Worm (Caenorhabditis elegans): ENCODE measurements around the gene arrd-5.

The arrd-5 gene

ce11 chrII:9835958-9836357, 937 bp downstream of the arrd-5 start:
- TF ChIP-seq aptf-2 (GFP tag; conservative IDR thresholded peaks at IDR 0.05) = no peak
- no peak for TF ChIP-seq let-607 (tag; optimal IDR thresholded peaks at IDR 0.05)
- TF ChIP-seq lir-1 (GFP tag; conservative IDR thresholded peaks at IDR 0.05) = no peak
- no peak for TF ChIP-seq ets-4 (GFP tag; optimal IDR thresholded peaks at IDR 0.05)
- TF ChIP-seq B0019.2 (GFP tag; conservative IDR thresholded peaks at IDR 0.05) = no peak
- TF ChIP-seq B0035.1 (tag; optimal IDR thresholded peaks at IDR 0.05) = no peak
- TF ChIP-seq ztf-18 (tag; optimal IDR thresholded peaks at IDR 0.05) = no peak
- no peak for TF ChIP-seq sdz-38 (tag; optimal IDR thresholded peaks at IDR 0.05)
- no peak for TF ChIP-seq lin-35 (GFP tag; optimal IDR thresholded peaks at IDR 0.05)
- TF ChIP-seq F23B12.7 (tag; optimal IDR thresholded peaks at IDR 0.05; ENCODE audit: insufficient read depth) = no peak
- TF ChIP-seq mcd-1 (GFP tag; IDR thresholded peaks at IDR 0.05) = no peak
- no peak for TF ChIP-seq Y67H2A.10 (GFP tag; conservative IDR thresholded peaks at IDR 0.05)
- no peak for TF ChIP-seq F39B2.1 (GFP tag; IDR thresholded peaks at IDR 0.05)
- TF ChIP-seq ceh-100 (GFP tag; IDR thresholded peaks at IDR 0.05) = no peak
- TF ChIP-seq tlf-1 (GFP tag; optimal IDR thresholded peaks at IDR 0.05) = no peak
- TF ChIP-seq hmg-20 (GFP tag; IDR thresholded peaks at IDR 0.05) = no peak

ce11 chrII:9838260-9838935, 3.4 kb downstream of the arrd-5 start, which contains the start of gene arrd-4:
Gene arrd-4 (minus strand): TSS chrII:9838310.
- TF ChIP-seq Y67H2A.10 (GFP tag; conservative IDR thresholded peaks at IDR 0.05) = no peak
- no peak for TF ChIP-seq cebp-2 (GFP tag; IDR thresholded peaks at IDR 0.05)
- no peak for TF ChIP-seq F55B11.4 (tag; optimal IDR thresholded peaks at IDR 0.05; ENCODE audit: borderline replicate concordance, insufficient read depth)
- TF ChIP-seq lsy-27 (tag; optimal IDR thresholded peaks at IDR 0.05; ENCODE audit: borderline replicate concordance, insufficient read depth) = no peak
- no peak for TF ChIP-seq snpc-1.1 (tag; optimal IDR thresholded peaks at IDR 0.05; ENCODE audit: insufficient read depth)
- TF ChIP-seq ztf-22 (GFP tag; optimal IDR thresholded peaks at IDR 0.05) = no peak
- no peak for TF ChIP-seq nfya-2 (GFP tag; IDR thresholded peaks at IDR 0.05)
- no peak for TF ChIP-seq ceh-40 (GFP tag; IDR thresholded peaks at IDR 0.05)
- TF ChIP-seq F10E7.11 (tag; optimal IDR thresholded peaks at IDR 0.05) = no peak
- no peak for TF ChIP-seq madf-6 (GFP tag; IDR thresholded peaks at IDR 0.05)
- no peak for TF ChIP-seq egl-18 (GFP tag; IDR thresholded peaks at IDR 0.05)
- TF ChIP-seq F33H1.4 (GFP tag; IDR thresholded peaks at IDR 0.05) = no peak
- no peak for TF ChIP-seq madf-10 (tag; optimal IDR thresholded peaks at IDR 0.05)

- TF ChIP-seq ztf-25 (GFP tag; IDR thresholded peaks at IDR 0.05) (no peak), pbrm-1 (GFP tag; IDR thresholded peaks at IDR 0.05) (no peak), F39B2.1 (GFP tag; IDR thresholded peaks at IDR 0.05) (no peak), F55B11.4 (tag; optimal IDR thresholded peaks at IDR 0.05; ENCODE audit: borderline replicate concordance, insufficient read depth) (no peak), mxl-1 (tag; optimal IDR thresholded peaks at IDR 0.05) (no peak), hsf-1 (GFP tag; IDR thresholded peaks at IDR 0.05) (no peak), B0035.1 (tag; optimal IDR thresholded peaks at IDR 0.05) (no peak)
Observed at ce11 chrII:9840313-9840712, 5.3 kb downstream of the arrd-5 start, which contains the start of gene ZK938.11. Gene ZK938.11 (minus strand): TSS chrII:9840413.

ce11 chrII:9841985-9842505, 7.0 kb downstream of the arrd-5 start, which contains the start of gene rnh-1.2:
Gene rnh-1.2 (minus strand): TSS chrII:9842035.
- TF ChIP-seq nhr-120 (GFP tag; IDR thresholded peaks at IDR 0.05) (no peak), madf-6 (GFP tag; IDR thresholded peaks at IDR 0.05) (peak; percentile 96), F33H1.4 (GFP tag; IDR thresholded peaks at IDR 0.05) (peak; percentile 81), F57C9.4 (tag; optimal IDR thresholded peaks at IDR 0.05) (no peak), athp-1 (tag; optimal IDR thresholded peaks at IDR 0.05) (no peak), dpff-1 (tag; optimal IDR thresholded peaks at IDR 0.05) (no peak), madf-8 (GFP tag; conservative IDR thresholded peaks at IDR 0.05) (peak; percentile 88), lsl-1 (GFP tag; optimal IDR thresholded peaks at IDR 0.05) (peak; percentile 87), snpc-4 (GFP tag; optimal IDR thresholded peaks at IDR 0.05) (no peak), snpc-4 (tag; optimal IDR thresholded peaks at IDR 0.05) (no peak), Y56A3A.18 (GFP tag; IDR thresholded peaks at IDR 0.05) (no peak), tbp1 (GFP tag; optimal IDR thresholded peaks at IDR 0.05) (no peak), C17E4.6 (GFP tag; IDR thresholded peaks at IDR 0.05) (no peak)
